Worm (Caenorhabditis elegans): ENCODE data around the gene tebp-1.

DNA sequence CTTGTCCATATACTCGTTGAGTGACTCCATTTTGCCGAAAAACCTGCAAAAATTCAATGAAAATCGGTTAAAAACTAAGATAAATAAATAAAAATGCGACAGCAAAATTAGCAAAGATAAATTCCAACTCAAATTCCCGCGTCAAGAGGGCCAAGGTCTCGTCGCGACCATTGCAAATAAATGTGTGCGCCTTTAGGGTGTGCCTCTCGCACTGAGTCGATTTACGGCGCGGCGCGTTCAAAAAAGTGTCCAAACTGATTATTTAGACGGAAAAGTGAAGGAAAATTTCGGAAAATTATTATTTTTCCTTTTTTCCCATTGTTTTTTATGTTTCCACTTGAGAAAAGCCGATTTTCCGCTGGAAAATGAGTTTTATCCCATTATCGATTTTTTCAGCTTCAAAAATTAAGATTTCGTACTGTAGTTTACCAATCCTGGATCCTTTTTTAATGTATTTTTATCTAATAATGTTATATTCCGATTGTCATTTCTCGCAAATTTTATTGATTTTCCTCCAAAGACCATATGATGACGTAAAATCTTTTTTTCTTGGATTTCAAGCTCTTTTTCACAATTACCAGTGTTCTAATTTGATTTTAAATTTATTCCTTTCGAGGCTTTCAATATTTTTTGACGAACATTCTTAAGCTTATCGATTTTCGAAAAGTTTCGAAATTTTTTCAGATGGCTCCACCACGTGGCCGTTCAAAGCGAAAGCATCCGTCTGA, 28.4 kb downstream of the tebp-1 start, which contains the start of the genes kbp-3 and nurf-1:
- peak; percentile 68 for TF ChIP-seq W03F9.2 (tag; optimal IDR thresholded peaks at IDR 0.05)
- TF ChIP-seq him-1 (tag; optimal IDR thresholded peaks at IDR 0.05) = no peak
